Worm (Caenorhabditis elegans) whole organism, L2 larva: ENCODE data around the gene ire-1.

Experiments
- egl-27 ChIP-seq: sonication (generic microtip); optimal IDR thresholded peaks from 3 replicates; lab custom pipeline; 2017; ENCODE audit warnings: missing biosample characterization, missing genetic modification reagents, missing genetic modification characterization
- nhr-23 ChIP-seq: fragments of 150-350 bp; optimal IDR thresholded peaks from 2 replicates; lab custom pipeline; 2014; ENCODE audit warnings: missing biosample characterization, missing genetic modification reagents, missing genetic modification characterization
- nhr-237 ChIP-seq: fragments of 150-350 bp; optimal IDR thresholded peaks from 2 replicates; lab custom pipeline; 2014; ENCODE audit warnings: missing biosample characterization, missing genetic modification characterization
- nhr-77 ChIP-seq: fragments of 150-350 bp; optimal IDR thresholded peaks from 2 replicates; lab custom pipeline; 2014; ENCODE audit warnings: missing biosample characterization, missing genetic modification characterization
- sma-3 ChIP-seq: sonication (generic microtip); optimal IDR thresholded peaks from 2 replicates; lab custom pipeline; 2016; ENCODE audit warnings: missing genetic modification reagents, missing genetic modification characterization, missing compliant biosample characterization
- unc-39 ChIP-seq: fragments of 150-350 bp; optimal IDR thresholded peaks from 2 replicates; lab custom pipeline; 2014; ENCODE audit warnings: missing biosample characterization, missing genetic modification characterization
- unc-55 ChIP-seq: fragments of 150-350 bp; sonication (generic microtip); optimal IDR thresholded peaks from 3 replicates; lab custom pipeline; 2014; ENCODE audit warnings: missing biosample characterization, missing genetic modification reagents, missing genetic modification characterization
- unc-62 ChIP-seq: fragments of 150-350 bp; optimal IDR thresholded peaks from 2 replicates; lab custom pipeline; 2014; ENCODE audit warnings: missing biosample characterization, missing genetic modification reagents, missing genetic modification characterization

- TF ChIP-seq nhr-237 (tag; lab: Kevin White, UChicago): no peak
- TF ChIP-seq sma-3 (GFP tag; lab: Kevin White, UChicago): peak; percentile 43
- TF ChIP-seq nhr-77 (tag; lab: Kevin White, UChicago): no peak
- TF ChIP-seq egl-27 (tag; lab: Kevin White, UChicago): no peak
- no peak for TF ChIP-seq unc-39
- TF ChIP-seq nhr-23 (tag; lab: Kevin White, UChicago): no peak
- peak; percentile 85 for TF ChIP-seq unc-55
- no peak for TF ChIP-seq unc-62
Observed at ce11 chrII:8143278-8143931, 18.7 kb upstream of the ire-1 start, which contains the start of the genes ints-11 and rpl-10.
